Worm (Caenorhabditis elegans) whole organism, early embryonic: ENCODE data around the gene lge-1.

Experiments
- aly-1 ChIP-seq: sonication (generic microtip); optimal IDR thresholded peaks from 2 replicates; lab custom pipeline; 2016; ENCODE audit warnings: missing genetic modification characterization, missing compliant biosample characterization
- ama-1 ChIP-seq: fragments of 150-350 bp; optimal IDR thresholded peaks from 2 replicates; lab custom pipeline; 2014
- hmg-4 ChIP-seq: fragments of 200-800 bp; sonication (Bioruptor generic); optimal IDR thresholded peaks from 2 replicates; lab custom pipeline; 2018; ENCODE audit warnings: mild to moderate bottlenecking, missing genetic modification characterization, missing compliant biosample characterization

ce11 chrX:10999176-10999575 lies 32.8 kb downstream of the lge-1 start, which contains the start of gene F59F3.6:
- TF ChIP-seq ama-1 (lab: Kevin White, UChicago) (no peak), hmg-4 (GFP tag; lab: Kevin White, UChicago) (no peak), aly-1 (no peak)
